Worm (Caenorhabditis elegans): Measurements from ENCODE around the gene Y67D8A.2.

ce11 chrIV:3246873-3247272 is 24.6 kb downstream of the Y67D8A.2 start:
- TF ChIP-seq rnt-1 (tag; optimal IDR thresholded peaks at IDR 0.05): no peak
- TF ChIP-seq pag-3 (tag; optimal IDR thresholded peaks at IDR 0.05; ENCODE audit: borderline replicate concordance, insufficient read depth): no peak
- TF ChIP-seq snpc-4 (tag; optimal IDR thresholded peaks at IDR 0.05): no peak
- no peak for TF ChIP-seq nhr-28 (tag; optimal IDR thresholded peaks at IDR 0.05)
- no peak for TF ChIP-seq ztf-11 (tag; optimal IDR thresholded peaks at IDR 0.05)
- no peak for TF ChIP-seq hlh-17 (GFP tag; optimal IDR thresholded peaks at IDR 0.05; ENCODE audit: borderline replicate concordance)
- TF ChIP-seq elt-2 (tag; optimal IDR thresholded peaks at IDR 0.05): no peak
- TF ChIP-seq sox-4 (tag; optimal IDR thresholded peaks at IDR 0.05): no peak
- TF ChIP-seq sptf-1 (tag; optimal IDR thresholded peaks at IDR 0.05): no peak
- TF ChIP-seq aly-2 (tag; optimal IDR thresholded peaks at IDR 0.05): no peak
